Worm (Caenorhabditis elegans): Measurements from ENCODE around the gene vit-1.

Gene vit-1

DNA sequence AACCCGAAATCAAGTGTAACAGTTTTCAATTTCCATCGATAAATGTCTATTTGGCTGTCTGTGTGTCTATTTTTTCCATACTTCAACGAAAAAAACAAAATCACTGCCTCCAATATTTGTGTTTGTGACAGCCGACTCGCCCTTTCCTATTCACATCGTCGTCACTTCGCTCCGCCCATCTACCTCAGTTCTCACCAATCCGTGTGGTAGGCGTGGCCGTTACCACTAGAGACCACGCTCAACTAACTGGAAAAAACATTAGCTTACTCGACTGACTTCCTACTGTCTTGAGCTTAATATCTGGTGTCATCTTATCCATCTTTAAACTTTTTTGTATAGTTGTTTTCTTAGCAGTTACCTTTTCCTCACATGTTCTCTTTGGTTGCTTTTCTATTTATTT, 17.7 kb downstream of the vit-1 start:
- no peak for TF ChIP-seq sox-4 (tag; optimal IDR thresholded peaks at IDR 0.05)
- peak; percentile 79 for TF ChIP-seq ref-2 (tag; optimal IDR thresholded peaks at IDR 0.05)

DNA sequence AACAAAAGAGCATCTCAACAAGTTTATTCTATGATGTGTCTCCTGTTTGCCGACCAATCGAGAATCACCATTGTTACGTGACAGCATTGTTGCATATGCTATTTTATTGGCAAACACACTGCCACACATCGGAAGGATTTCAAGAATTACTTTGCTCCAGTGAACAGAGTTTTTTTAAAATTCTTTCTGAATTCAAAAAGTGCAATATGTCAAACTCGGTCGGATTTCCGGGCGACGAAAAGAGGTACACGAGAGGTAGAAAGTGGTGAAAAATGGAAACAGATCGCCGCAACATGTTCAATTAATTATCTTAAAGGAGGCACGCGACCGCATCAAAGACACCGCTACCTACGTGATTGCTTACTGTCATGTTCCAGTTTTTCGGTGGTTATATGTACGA, 22.4 kb downstream of the vit-1 start:
- TF ChIP-seq tbx-2 (tag; optimal IDR thresholded peaks at IDR 0.05) (no peak), hlh-30 (tag; optimal IDR thresholded peaks at IDR 0.05; ENCODE audit: insufficient read depth) (no peak), ztf-16 (tag; optimal IDR thresholded peaks at IDR 0.05) (no peak), ref-2 (tag; optimal IDR thresholded peaks at IDR 0.05) (peak; percentile 96), nhr-232 (tag; optimal IDR thresholded peaks at IDR 0.05) (no peak)

DNA sequence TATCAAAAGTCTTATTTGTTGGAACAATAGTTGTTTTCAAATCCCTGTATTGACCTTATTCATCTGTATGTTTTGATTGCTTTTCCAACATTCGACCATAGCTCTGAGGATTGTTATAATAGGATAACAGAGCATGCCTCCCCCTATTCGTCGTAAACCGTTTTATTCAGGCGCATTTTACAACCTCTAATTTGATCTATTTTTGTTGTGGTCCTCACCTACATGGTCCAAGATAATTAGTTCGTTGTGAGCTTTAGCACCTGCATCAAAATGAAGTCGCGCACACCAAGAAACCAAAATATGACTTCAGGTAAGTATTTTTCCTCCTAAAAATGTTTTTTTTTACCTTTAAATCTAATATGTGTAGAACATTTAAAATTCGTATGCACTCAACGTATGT, 25.1 kb downstream of the vit-1 start, which contains the start of gene deg-1:
TSS of gene deg-1 (plus strand) at position 301 of the 400 bp plus-strand sequence.
- TF ChIP-seq ceh-30 (tag; optimal IDR thresholded peaks at IDR 0.05) (no peak), pag-3 (tag; optimal IDR thresholded peaks at IDR 0.05; ENCODE audit: borderline replicate concordance) (no peak), hlh-30 (tag; optimal IDR thresholded peaks at IDR 0.05; ENCODE audit: insufficient read depth) (no peak), pat-9 (tag; optimal IDR thresholded peaks at IDR 0.05) (no peak), fkh-6 (tag; optimal IDR thresholded peaks at IDR 0.05) (no peak), ceh-9 (tag; optimal IDR thresholded peaks at IDR 0.05) (no peak), ref-2 (tag; optimal IDR thresholded peaks at IDR 0.05) (no peak), unc-42 (tag; optimal IDR thresholded peaks at IDR 0.05) (no peak), che-1 (tag; optimal IDR thresholded peaks at IDR 0.05) (no peak), ttx-3 (tag; optimal IDR thresholded peaks at IDR 0.05) (no peak), unc-86 (tag; optimal IDR thresholded peaks at IDR 0.05) (no peak), ahr-1 (tag; optimal IDR thresholded peaks at IDR 0.05) (no peak), ceh-24 (tag; optimal IDR thresholded peaks at IDR 0.05) (no peak), Y22D7AL.16 (tag; optimal IDR thresholded peaks at IDR 0.05) (no peak), K02D7.2 (tag; optimal IDR thresholded peaks at IDR 0.05) (no peak), ceh-45 (GFP tag; IDR thresholded peaks at IDR 0.05) (no peak)

DNA sequence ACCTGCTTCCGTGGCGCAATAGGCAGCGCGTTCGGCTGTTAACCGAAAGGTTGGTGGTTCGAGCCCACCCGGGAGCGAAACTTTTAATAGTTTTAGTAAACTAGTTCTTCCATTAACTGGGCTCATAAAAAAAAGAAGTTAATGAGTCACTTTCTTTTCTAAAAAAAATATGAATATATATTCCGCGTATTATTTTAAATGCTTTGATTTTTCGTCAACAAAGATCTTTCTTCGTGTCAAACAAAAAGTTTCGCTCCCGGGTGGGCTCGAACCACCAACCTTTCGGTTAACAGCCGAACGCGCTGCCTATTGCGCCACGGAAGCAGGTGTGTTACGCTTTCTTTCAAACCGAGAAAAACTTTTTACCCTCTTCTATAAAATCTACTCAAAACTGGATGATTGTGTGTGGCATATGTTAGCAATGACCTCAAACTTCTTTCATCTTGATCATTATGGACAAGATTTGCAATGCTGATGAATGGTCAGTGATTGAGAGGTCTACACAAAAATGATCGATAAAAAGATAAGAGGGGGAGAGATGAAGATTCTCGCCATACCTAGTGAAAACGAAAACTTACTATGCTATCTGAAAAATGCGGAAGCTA, 46.1 kb downstream of the vit-1 start:
- TF ChIP-seq tbx-2 (tag; optimal IDR thresholded peaks at IDR 0.05) (no peak), nhr-232 (tag; optimal IDR thresholded peaks at IDR 0.05) (no peak), ceh-34 (tag; optimal IDR thresholded peaks at IDR 0.05) (no peak), rnt-1 (tag; optimal IDR thresholded peaks at IDR 0.05) (no peak), ceh-14 (tag; optimal IDR thresholded peaks at IDR 0.05) (no peak), tbx-7 (tag; optimal IDR thresholded peaks at IDR 0.05) (no peak), ama-1 (optimal IDR thresholded peaks at IDR 0.05) (no peak), nfya-1 (tag; optimal IDR thresholded peaks at IDR 0.05) (no peak), madf-2 (tag; optimal IDR thresholded peaks at IDR 0.05) (no peak), unc-3 (GFP tag; conservative IDR thresholded peaks at IDR 0.05) (no peak), unc-3 (tag; optimal IDR thresholded peaks at IDR 0.05) (no peak), mec-3 (tag; optimal IDR thresholded peaks at IDR 0.05; ENCODE audit: borderline replicate concordance) (no peak), nhr-11 (tag; optimal IDR thresholded peaks at IDR 0.05) (no peak), npax-4 (tag; optimal IDR thresholded peaks at IDR 0.05) (no peak), pha-2 (tag; optimal IDR thresholded peaks at IDR 0.05) (no peak), F13H6.1 (tag; optimal IDR thresholded peaks at IDR 0.05) (no peak), ceh-2 (tag; optimal IDR thresholded peaks at IDR 0.05) (no peak)

DNA sequence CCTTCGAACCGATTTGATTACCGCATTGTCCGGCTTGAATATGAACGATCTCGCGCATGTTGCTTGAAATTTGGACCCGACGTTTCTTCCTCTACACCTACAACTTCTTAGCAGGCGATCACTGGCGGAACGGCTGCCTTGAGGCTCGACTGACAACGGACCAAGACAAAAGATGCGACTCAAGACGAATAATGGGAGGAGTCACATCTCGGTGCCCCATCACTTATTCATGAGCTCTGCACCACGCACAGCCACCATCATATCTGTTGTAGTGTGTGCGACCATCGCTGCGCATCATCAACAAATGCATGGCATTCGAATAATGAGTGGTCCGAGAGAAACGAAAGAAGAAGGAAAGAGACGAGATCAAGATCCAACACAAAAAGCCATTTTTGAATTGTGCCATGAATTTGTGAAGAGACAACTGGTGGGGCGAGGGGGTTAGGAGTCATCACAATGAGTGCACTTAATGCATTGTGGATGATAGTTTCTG, 48.9 kb downstream of the vit-1 start, which contains the start of gene mec-7:
TSS of gene mec-7 (minus strand) at position 181 of the 493 bp plus-strand sequence.
- no peak for TF ChIP-seq unc-86 (tag; optimal IDR thresholded peaks at IDR 0.05)
- TF ChIP-seq ceh-31 (tag; optimal IDR thresholded peaks at IDR 0.05), result peak; percentile 28
